Worm (Caenorhabditis elegans) whole organism, L4 larva: Measurements from ENCODE around the gene sre-36.

Experiments used
- F37D6.2 ChIP-seq: sonication (generic microtip); optimal IDR thresholded peaks from 2 replicates; lab custom pipeline; 2016; ENCODE audit warnings: mild to moderate bottlenecking, missing genetic modification characterization, missing compliant biosample characterization
- F49E8.2 ChIP-seq: sonication (generic microtip); optimal IDR thresholded peaks from 2 replicates; lab custom pipeline; 2016; ENCODE audit warnings: missing compliant biosample characterization, mild to moderate bottlenecking, missing genetic modification characterization, borderline replicate concordance
- T26A8.4 ChIP-seq: fragments of 200-800 bp; sonication (Bioruptor generic); IDR thresholded peaks from 2 replicates; pipeline ENCODE4 v1.3.6; 2022; ENCODE audit warnings: missing genetic modification characterization, missing compliant biosample characterization
- Y5F2A.4 ChIP-seq: fragments of 200-800 bp; sonication (Bioruptor generic); optimal IDR thresholded peaks from 2 replicates; lab custom pipeline; 2018; ENCODE audit warnings: mild to moderate bottlenecking, missing genetic modification characterization, missing compliant biosample characterization
- aly-2 ChIP-seq: sonication (generic microtip); optimal IDR thresholded peaks from 2 replicates; lab custom pipeline; 2018; ENCODE audit warnings: missing biosample characterization, missing genetic modification characterization
- ceh-20 ChIP-seq: fragments of 200-800 bp; sonication (Bioruptor generic); IDR thresholded peaks from 2 replicates; pipeline ENCODE4 v1.3.6; 2022; ENCODE audit warnings: missing genetic modification reagents, missing genetic modification characterization, missing compliant biosample characterization
- ceh-44 ChIP-seq: fragments of 200-800 bp; sonication (Bioruptor generic); IDR thresholded peaks from 2 replicates; pipeline ENCODE4 v1.3.6; 2022; ENCODE audit warnings: missing genetic modification reagents, missing genetic modification characterization, missing compliant biosample characterization
- ceh-62 ChIP-seq: sonication (generic microtip); optimal IDR thresholded peaks from 2 replicates; lab custom pipeline; 2017; ENCODE audit warnings: missing biosample characterization, missing genetic modification characterization
- ceh-82 ChIP-seq: sonication (generic microtip); optimal IDR thresholded peaks from 2 replicates; lab custom pipeline; 2017; ENCODE audit warnings: missing biosample characterization, missing genetic modification characterization
- cey-2 ChIP-seq: sonication (generic microtip); optimal IDR thresholded peaks from 3 replicates; lab custom pipeline; 2017; ENCODE audit warnings: missing genetic modification characterization, mild to moderate bottlenecking, missing compliant biosample characterization, antibody characterized with exemption, borderline replicate concordance; ENCODE audit not compliant: insufficient read depth
- ctbp-1 ChIP-seq: fragments of 200-800 bp; sonication (Bioruptor generic); IDR thresholded peaks from 2 replicates; pipeline ENCODE4 v1.3.6; 2022; ENCODE audit warnings: missing genetic modification reagents, missing genetic modification characterization, missing compliant biosample characterization
- daf-16 ChIP-seq, 3 experiments: sonication (generic microtip); optimal IDR thresholded peaks; 2 replicates each; lab custom pipeline; 2016 to 2017; ENCODE audit warnings: missing genetic modification characterization in 3 of 3, missing genetic modification reagents in 3 of 3, mild to moderate bottlenecking in 2 of 3, missing compliant biosample characterization in 2 of 3, missing biosample characterization in 1 of 3, moderate library complexity in 1 of 3
- daf-19 ChIP-seq: fragments of 200-800 bp; sonication (Bioruptor generic); conservative IDR thresholded peaks from 2 replicates; pipeline ENCODE4 v1.3.6; 2022; ENCODE audit warnings: missing genetic modification characterization, missing compliant biosample characterization
- dmd-8 ChIP-seq: fragments of 200-800 bp; sonication (Bioruptor generic); IDR thresholded peaks from 2 replicates; pipeline ENCODE4 v1.3.6; 2022; ENCODE audit warnings: missing genetic modification characterization, missing compliant biosample characterization
- dve-1 ChIP-seq: sonication (generic microtip); optimal IDR thresholded peaks from 2 replicates; lab custom pipeline; 2017; ENCODE audit warnings: antibody characterized with exemption, mild to moderate bottlenecking, missing genetic modification characterization, missing compliant biosample characterization; ENCODE audit not compliant: insufficient read depth
- egl-27 ChIP-seq: sonication (generic microtip); optimal IDR thresholded peaks from 3 replicates; lab custom pipeline; 2017; ENCODE audit warnings: missing biosample characterization, missing genetic modification reagents, missing genetic modification characterization
- egl-43 ChIP-seq: fragments of 200-800 bp; sonication (Bioruptor generic); IDR thresholded peaks from 2 replicates; pipeline ENCODE4 v1.3.6; 2022; ENCODE audit warnings: missing genetic modification reagents, missing genetic modification characterization, missing compliant biosample characterization
- fos-1 ChIP-seq: fragments of 150-350 bp; optimal IDR thresholded peaks from 2 replicates; lab custom pipeline; 2014; ENCODE audit warnings: missing biosample characterization, missing genetic modification characterization
- gei-8 ChIP-seq: fragments of 200-800 bp; sonication (Bioruptor generic); optimal IDR thresholded peaks from 2 replicates; lab custom pipeline; 2018; ENCODE audit warnings: mild to moderate bottlenecking, missing genetic modification characterization, missing compliant biosample characterization
- hlh-30 ChIP-seq: sonication (generic microtip); optimal IDR thresholded peaks from 2 replicates; lab custom pipeline; 2017; ENCODE audit warnings: antibody characterized with exemption, mild to moderate bottlenecking, missing genetic modification characterization, missing compliant biosample characterization; ENCODE audit not compliant: insufficient read depth
- lim-7 ChIP-seq: fragments of 200-800 bp; sonication (Bioruptor generic); IDR thresholded peaks from 2 replicates; pipeline ENCODE4 v1.3.6; 2022; ENCODE audit warnings: missing genetic modification characterization, missing compliant biosample characterization
- lin-13 ChIP-seq: fragments of 150-350 bp; optimal IDR thresholded peaks from 2 replicates; lab custom pipeline; 2014; ENCODE audit warnings: missing biosample characterization, missing genetic modification reagents, missing genetic modification characterization
- lin-29 ChIP-seq: fragments of 200-800 bp; sonication (Bioruptor generic); IDR thresholded peaks from 2 replicates; pipeline ENCODE4 v1.3.6; 2022; ENCODE audit warnings: missing genetic modification reagents, missing genetic modification characterization, missing compliant biosample characterization
- lsy-2 ChIP-seq, 2 experiments: fragments of 150-350 bp in 1 of 2; sonication (generic microtip) in 1 of 2; optimal IDR thresholded peaks; 2 replicates each; lab custom pipeline; 2014 to 2017; ENCODE audit warnings: missing biosample characterization in 2 of 2, missing genetic modification characterization in 2 of 2
- mdt-29 ChIP-seq: fragments of 200-800 bp; sonication (Bioruptor generic); IDR thresholded peaks from 2 replicates; pipeline ENCODE4 v1.3.6; 2022; ENCODE audit warnings: missing genetic modification reagents, missing genetic modification characterization, missing compliant biosample characterization
- mep-1 ChIP-seq: fragments of 150-350 bp; sonication (generic microtip); optimal IDR thresholded peaks from 3 replicates; lab custom pipeline; 2014; ENCODE audit warnings: missing biosample characterization, missing genetic modification characterization
- mes-2 ChIP-seq: sonication (generic microtip); optimal IDR thresholded peaks from 2 replicates; lab custom pipeline; 2016; ENCODE audit warnings: missing genotype, mild to moderate bottlenecking, missing genetic modification characterization, missing compliant biosample characterization; ENCODE audit not compliant: poor library complexity, severe bottlenecking
- nhr-102 ChIP-seq: sonication (generic microtip); optimal IDR thresholded peaks from 2 replicates; lab custom pipeline; 2016; ENCODE audit warnings: mild to moderate bottlenecking, missing genetic modification characterization, moderate library complexity, missing compliant biosample characterization
- nhr-25 ChIP-seq: sonication (generic microtip); optimal IDR thresholded peaks from 2 replicates; lab custom pipeline; 2017; ENCODE audit warnings: missing genetic modification characterization, mild to moderate bottlenecking, missing compliant biosample characterization, antibody characterized with exemption, moderate library complexity, borderline replicate concordance; ENCODE audit not compliant: insufficient read depth
- nhr-28 ChIP-seq: fragments of 150-350 bp; optimal IDR thresholded peaks from 2 replicates; lab custom pipeline; 2014; ENCODE audit warnings: missing biosample characterization, missing genetic modification characterization
- nhr-41 ChIP-seq: fragments of 200-800 bp; sonication (Bioruptor generic); IDR thresholded peaks from 2 replicates; pipeline ENCODE4 v1.3.6; 2022; ENCODE audit warnings: missing genetic modification reagents, missing genetic modification characterization, missing compliant biosample characterization
- nhr-42 ChIP-seq: fragments of 200-800 bp; sonication (Bioruptor generic); IDR thresholded peaks from 2 replicates; pipeline ENCODE4 v1.3.6; 2022; ENCODE audit warnings: missing genetic modification characterization, missing compliant biosample characterization
- nhr-77 ChIP-seq: fragments of 150-350 bp; optimal IDR thresholded peaks from 2 replicates; lab custom pipeline; 2014; ENCODE audit warnings: missing biosample characterization, missing genetic modification characterization
- rbr-2 ChIP-seq: sonication (generic microtip); optimal IDR thresholded peaks from 2 replicates; lab custom pipeline; 2016; ENCODE audit warnings: missing genotype, missing genetic modification characterization, missing compliant biosample characterization
- sdz-12 ChIP-seq: fragments of 200-800 bp; sonication (Bioruptor generic); optimal IDR thresholded peaks from 2 replicates; lab custom pipeline; 2018; ENCODE audit warnings: mild to moderate bottlenecking, missing genetic modification characterization, missing compliant biosample characterization
- set-16 ChIP-seq: fragments of 200-800 bp; sonication (Bioruptor generic); IDR thresholded peaks from 2 replicates; pipeline ENCODE4 v1.3.6; 2022; ENCODE audit warnings: missing genetic modification reagents, missing genetic modification characterization, missing compliant biosample characterization
- snpc-1.2 ChIP-seq: fragments of 200-800 bp; sonication (Bioruptor generic); IDR thresholded peaks from 2 replicates; pipeline ENCODE4 v1.3.6; 2022; ENCODE audit warnings: missing genetic modification reagents, missing genetic modification characterization, missing compliant biosample characterization
- snpc-4 ChIP-seq: fragments of 150-350 bp; optimal IDR thresholded peaks from 2 replicates; lab custom pipeline; 2014; ENCODE audit warnings: missing biosample characterization, missing genetic modification characterization
- spr-1 ChIP-seq: sonication (generic microtip); optimal IDR thresholded peaks from 2 replicates; lab custom pipeline; 2016; ENCODE audit warnings: mild to moderate bottlenecking, missing genetic modification characterization, missing compliant biosample characterization
- tag-97 ChIP-seq: fragments of 200-800 bp; sonication (Bioruptor generic); IDR thresholded peaks from 2 replicates; pipeline ENCODE4 v1.3.6; 2022; ENCODE audit warnings: missing genetic modification characterization, missing compliant biosample characterization
- unc-39 ChIP-seq: sonication (generic microtip); optimal IDR thresholded peaks from 2 replicates; lab custom pipeline; 2017; ENCODE audit warnings: missing biosample characterization, missing genetic modification characterization
- unc-62 ChIP-seq, 3 experiments: fragments of 150-350 bp in 1 of 3; sonication (generic microtip); optimal IDR thresholded peaks in 2 of 3; peaks in 1 of 3; 1 replicate in 1 of 3; 2 replicates in 2 of 3; lab custom pipeline; 2014 to 2017; ENCODE audit warnings: missing biosample characterization in 3 of 3, missing genetic modification characterization in 3 of 3, missing genetic modification reagents in 3 of 3, missing genotype in 1 of 3
- vab-7 ChIP-seq: fragments of 200-800 bp; sonication (Bioruptor generic); IDR thresholded peaks from 2 replicates; pipeline ENCODE4 v1.3.6; 2022; ENCODE audit warnings: missing genetic modification reagents, missing genetic modification characterization, missing compliant biosample characterization
- zag-1 ChIP-seq: fragments of 150-350 bp; optimal IDR thresholded peaks from 2 replicates; lab custom pipeline; 2014; ENCODE audit warnings: missing biosample characterization, missing genetic modification characterization
- zfp-3 ChIP-seq: fragments of 200-800 bp; sonication (Bioruptor generic); conservative IDR thresholded peaks from 2 replicates; pipeline ENCODE4 v1.3.6; 2022; ENCODE audit warnings: missing genetic modification reagents, missing genetic modification characterization, missing compliant biosample characterization
- zip-11 ChIP-seq: fragments of 200-800 bp; sonication (Bioruptor generic); IDR thresholded peaks from 2 replicates; pipeline ENCODE4 v1.3.6; 2022; ENCODE audit warnings: missing genetic modification characterization, missing compliant biosample characterization
- zip-2 ChIP-seq: fragments of 150-350 bp; optimal IDR thresholded peaks from 2 replicates; lab custom pipeline; 2014; ENCODE audit warnings: missing biosample characterization, missing genetic modification characterization
- ztf-11 ChIP-seq: fragments of 150-350 bp; optimal IDR thresholded peaks from 2 replicates; lab custom pipeline; 2014; ENCODE audit warnings: missing biosample characterization, missing genetic modification characterization
- ztf-7 ChIP-seq: fragments of 150-350 bp; optimal IDR thresholded peaks from 2 replicates; lab custom pipeline; 2014; ENCODE audit warnings: missing biosample characterization, missing genetic modification characterization

sre-36 gene

ce11 chrV:16370039-16370438 lies 29.4 kb upstream of the sre-36 start (continued):
- TF ChIP-seq unc-62 (GFP tag; optimal IDR thresholded peaks at IDR 0.05 in 1 of 2; lab: Kevin White, UChicago), result peak in 1 of 2 experiments; percentile 97
- TF ChIP-seq unc-62 (tag; optimal IDR thresholded peaks at IDR 0.05; lab: Kevin White, UChicago), result no peak
- peak; percentile 90 for TF ChIP-seq vab-7 (GFP tag; lab: Robert Waterston, UW)
- peak; percentile 63; the same call in 1 of the 2 replicates for TF ChIP-seq ceh-44 (GFP tag; lab: Robert Waterston, UW)
- peak; percentile 88; the same call in 1 of the 2 replicates for TF ChIP-seq ctbp-1 (GFP tag; lab: Robert Waterston, UW)
- TF ChIP-seq nhr-77, result no peak
- peak; percentile 90 for TF ChIP-seq lim-7 (GFP tag; lab: Robert Waterston, UW)
- peak; percentile 92 for TF ChIP-seq dmd-8 (GFP tag; lab: Robert Waterston, UW)
- TF ChIP-seq mdt-29 (GFP tag; lab: Robert Waterston, UW), result peak; percentile 76
- no peak for TF ChIP-seq ceh-82 (tag; lab: Kevin White, UChicago)
- peak; percentile 85 for TF ChIP-seq spr-1 (tag; lab: Kevin White, UChicago)
- TF ChIP-seq snpc-4 (tag; lab: Kevin White, UChicago), result no peak
- peak; percentile 84 for TF ChIP-seq F49E8.2 (tag; lab: Kevin White, UChicago)
- TF ChIP-seq nhr-41, result peak; percentile 88
- peak; percentile 39 for TF ChIP-seq F37D6.2 (tag; lab: Kevin White, UChicago)
- TF ChIP-seq gei-8, result peak; percentile 66
- TF ChIP-seq nhr-42 (GFP tag; lab: Robert Waterston, UW), result peak; percentile 84
- peak; percentile 69 for TF ChIP-seq hlh-30 (tag; lab: Kevin White, UChicago)
- TF ChIP-seq mes-2 (tag; lab: Kevin White, UChicago), result peak; percentile 85
- TF ChIP-seq zag-1 (tag; lab: Kevin White, UChicago), result no peak
- TF ChIP-seq nhr-28 (tag; lab: Kevin White, UChicago), result peak; percentile 33
- TF ChIP-seq mep-1 (tag; lab: Kevin White, UChicago), result peak; percentile 91
- TF ChIP-seq egl-27 (tag; lab: Kevin White, UChicago), result no peak
- peak; percentile 76 for TF ChIP-seq rbr-2 (tag; lab: Kevin White, UChicago)
- TF ChIP-seq set-16 (GFP tag; lab: Robert Waterston, UW), result peak; percentile 91
- peak; percentile 87 for TF ChIP-seq T26A8.4 (GFP tag; lab: Robert Waterston, UW)
- no peak for TF ChIP-seq aly-2
- peak; percentile 82 for TF ChIP-seq snpc-1.2
- peak; percentile 85 for TF ChIP-seq ceh-20 (GFP tag; lab: Robert Waterston, UW)
- TF ChIP-seq unc-39 (tag; lab: Kevin White, UChicago), result no peak
- TF ChIP-seq lin-13 (GFP tag; lab: Kevin White, UChicago), result peak; percentile 89
- TF ChIP-seq nhr-102 (tag; lab: Kevin White, UChicago), result peak; percentile 87
- TF ChIP-seq ceh-62 (tag; lab: Kevin White, UChicago), result no peak
- no peak for TF ChIP-seq ztf-11 (tag; lab: Kevin White, UChicago)
- no peak for TF ChIP-seq fos-1 (tag; lab: Kevin White, UChicago)
- TF ChIP-seq ztf-7 (tag; lab: Kevin White, UChicago), result peak; percentile 51
- peak; percentile 69 for TF ChIP-seq sdz-12
- no peak for TF ChIP-seq tag-97 (GFP tag; lab: Robert Waterston, UW)
- TF ChIP-seq dve-1 (tag; lab: Kevin White, UChicago), result peak; percentile 78
- TF ChIP-seq Y5F2A.4, result peak; percentile 79
- peak; percentile 74; the same call in 1 of the 2 replicates for TF ChIP-seq lin-29 (GFP tag; lab: Robert Waterston, UW)
- peak; percentile 1 for TF ChIP-seq zip-2 (tag; lab: Kevin White, UChicago)
- TF ChIP-seq lsy-2 (tag; optimal IDR thresholded peaks at IDR 0.05; lab: Kevin White, UChicago), result peak in 1 of 2 experiments; percentile 68
- peak; percentile 9 for TF ChIP-seq nhr-25 (tag; lab: Kevin White, UChicago)
- TF ChIP-seq daf-16 (GFP tag; optimal IDR thresholded peaks at IDR 0.05; lab: Kevin White, UChicago), result peak; percentile 37 to 88
- no peak for TF ChIP-seq daf-16 (tag; optimal IDR thresholded peaks at IDR 0.05; lab: Kevin White, UChicago)
- TF ChIP-seq daf-19 (GFP tag; lab: Robert Waterston, UW), result no peak
- TF ChIP-seq zip-11 (GFP tag; lab: Robert Waterston, UW), result 0 out of 2 replicates have a peak, but pooled peaks have one; percentile 65
- no peak for TF ChIP-seq cey-2 (tag; lab: Kevin White, UChicago)
- TF ChIP-seq zfp-3 (GFP tag; lab: Robert Waterston, UW), result peak; percentile 62; the same call in 1 of the 2 replicates
- peak; percentile 96 for TF ChIP-seq egl-43 (GFP tag; lab: Robert Waterston, UW)
